Worm (Caenorhabditis elegans) whole organism, early embryonic: ENCODE results near the gene C14A6.3.

ENCODE experiments used
- pes-1 ChIP-seq: fragments of 200-800 bp; sonication (Bioruptor generic); IDR thresholded peaks from 2 replicates; pipeline ENCODE4 v1.3.6; 2022; ENCODE audit warnings: missing genetic modification reagents, missing genetic modification characterization, missing compliant biosample characterization
- sea-1 ChIP-seq: fragments of 200-800 bp; sonication (Bioruptor generic); conservative IDR thresholded peaks from 2 replicates; pipeline ENCODE4 v1.3.6; 2022; ENCODE audit warnings: missing genetic modification characterization, missing compliant biosample characterization

- no peak for TF ChIP-seq pes-1 (GFP tag; lab: Robert Waterston, UW)
- no peak for TF ChIP-seq sea-1 (GFP tag; lab: Robert Waterston, UW)
These were observed 18.6 kb downstream of the C14A6.3 start, which contains the start of gene C14A6.5 for ce11 chrV:18164758-18165157.
